5 worm cellular contexts compared by ENCODE assay signal in genomic region chrIV:11119972-11120562, ce11.
TF ChIP-seq lines count a peak whose summit lies in the region.

No protein-coding gene starts in this region.

TF ChIP-seq in whole organism, L1 larva, 84 proteins besides CTCF, POLR2A, EP300 and RAD21:
- TF ChIP-seq vab-15 (tag; optimal IDR thresholded peaks at IDR 0.05; lab: Kevin White, UChicago) (no peak), blmp-1 (tag; optimal IDR thresholded peaks at IDR 0.05; lab: Kevin White, UChicago) (peak; percentile 77), nhr-76 (tag; optimal IDR thresholded peaks at IDR 0.05; lab: Kevin White, UChicago) (no peak), nhr-85 (tag; lab: Kevin White, UChicago) (peak; percentile 84), unc-130 (tag; optimal IDR thresholded peaks at IDR 0.05; lab: Kevin White, UChicago) (no peak), C16A3.4 (tag; optimal IDR thresholded peaks at IDR 0.05; lab: Kevin White, UChicago) (no peak), elt-3 (tag; optimal IDR thresholded peaks at IDR 0.05; lab: Kevin White, UChicago) (peak in 2 of 6 experiments; percentile 25 to 76), mep-1 (tag; optimal IDR thresholded peaks at IDR 0.05; lab: Kevin White, UChicago) (peak; percentile 42), lin-14 (GFP tag; optimal IDR thresholded peaks at IDR 0.05; lab: Kevin White, UChicago) (peak; percentile 67), ztf-4 (tag; optimal IDR thresholded peaks at IDR 0.05; lab: Kevin White, UChicago) (peak; percentile 11), dsc-1 (tag; optimal IDR thresholded peaks at IDR 0.05; lab: Kevin White, UChicago) (no peak)

TF ChIP-seq in whole organism, L3 larva, 47 proteins besides CTCF, POLR2A, EP300 and RAD21:
- TF ChIP-seq elt-3 (tag; optimal IDR thresholded peaks at IDR 0.05; lab: Kevin White, UChicago) (peak in 1 of 3 experiments; percentile 29), eor-1 (tag; optimal IDR thresholded peaks at IDR 0.05; lab: Kevin White, UChicago) (no peak), elt-1 (tag; optimal IDR thresholded peaks at IDR 0.05; lab: Kevin White, UChicago) (peak; percentile 92), pqm-1 (tag; optimal IDR thresholded peaks at IDR 0.05; lab: Kevin White, UChicago) (no peak), nfya-1 (tag; optimal IDR thresholded peaks at IDR 0.05; lab: Kevin White, UChicago; ENCODE audit: insufficient read depth) (peak; percentile 5), nhr-25 (tag; optimal IDR thresholded peaks at IDR 0.05; lab: Kevin White, UChicago) (peak; percentile 58), pha-4 (tag; optimal IDR thresholded peaks at IDR 0.05; lab: Kevin White, UChicago) (peak; percentile 76), mml-1 (tag; optimal IDR thresholded peaks at IDR 0.05; lab: Kevin White, UChicago) (no peak), nhr-23 (tag; optimal IDR thresholded peaks at IDR 0.05; lab: Kevin White, UChicago) (peak; percentile 82), ama-1 (optimal IDR thresholded peaks at IDR 0.05; lab: Kevin White, UChicago) (peak; percentile 36), egl-27 (tag; optimal IDR thresholded peaks at IDR 0.05; lab: Kevin White, UChicago) (no peak)
TF ChIP-seq in whole organism, L3 larva: peak in this region for 7.

TF ChIP-seq in whole organism, early embryonic, 17 proteins besides CTCF, POLR2A, EP300 and RAD21:
- TF ChIP-seq hmg-4 (GFP tag; optimal IDR thresholded peaks at IDR 0.05; lab: Kevin White, UChicago) (no peak), tbx-37 (GFP tag; conservative IDR thresholded peaks at IDR 0.05; lab: Robert Waterston, UW) (no peak), ceh-36 (tag; optimal IDR thresholded peaks at IDR 0.05; lab: Kevin White, UChicago) (no peak), ceh-13 (GFP tag; optimal IDR thresholded peaks at IDR 0.05; lab: Kevin White, UChicago) (no peak), tbx-11 (GFP tag; IDR thresholded peaks at IDR 0.05; lab: Robert Waterston, UW) (0 out of 2 replicates have a peak, but pooled peaks have one; percentile 51)

TF ChIP-seq in whole organism, midembryonic, 9 proteins besides CTCF, POLR2A, EP300 and RAD21:
- TF ChIP-seq flt-1 (GFP tag; IDR thresholded peaks at IDR 0.05; lab: Robert Waterston, UW) (0 out of 2 replicates have a peak, but pooled peaks have one; percentile 56), tab-1 (GFP tag; IDR thresholded peaks at IDR 0.05; lab: Robert Waterston, UW) (no peak), ztf-23 (GFP tag; IDR thresholded peaks at IDR 0.05; lab: Robert Waterston, UW) (0 out of 2 replicates have a peak, but pooled peaks have one; percentile 41)

TF ChIP-seq in whole organism, young adult, 124 proteins besides CTCF, POLR2A, EP300 and RAD21:
- TF ChIP-seq ama-1 (optimal IDR thresholded peaks at IDR 0.05; lab: Kevin White, UChicago) = peak; percentile 5
- TF ChIP-seq ama-1 (GFP tag; optimal IDR thresholded peaks at IDR 0.05; lab: Kevin White, UChicago) = no peak
- TF ChIP-seq repo-1 (tag; optimal IDR thresholded peaks at IDR 0.05; lab: Kevin White, UChicago) = no peak
- no peak for TF ChIP-seq ceh-100 (GFP tag; IDR thresholded peaks at IDR 0.05; lab: Robert Waterston, UW)
TF ChIP-seq in whole organism, young adult: peak in this region for 1.
